Worm (Caenorhabditis elegans) whole organism, L3 larva: ENCODE data around the gene comt-3.

Experiments
- R02D3.7 ChIP-seq: fragments of 150-350 bp; optimal IDR thresholded peaks from 2 replicates; lab custom pipeline; 2014; ENCODE audit warnings: missing biosample characterization, missing genetic modification characterization
- ama-1 ChIP-seq: fragments of 150-350 bp; optimal IDR thresholded peaks from 2 replicates; lab custom pipeline; 2018
- ceh-16 ChIP-seq: sonication (generic microtip); optimal IDR thresholded peaks from 2 replicates; lab custom pipeline; 2017; ENCODE audit warnings: missing biosample characterization, missing genetic modification characterization
- ceh-28 ChIP-seq: fragments of 150-350 bp; optimal IDR thresholded peaks from 2 replicates; lab custom pipeline; 2014; ENCODE audit warnings: missing biosample characterization, missing genetic modification reagents, missing genetic modification characterization
- daf-12 ChIP-seq: fragments of 150-350 bp; optimal IDR thresholded peaks from 2 replicates; lab custom pipeline; 2014; ENCODE audit warnings: missing biosample characterization, missing genetic modification reagents, missing genetic modification characterization
- egl-27 ChIP-seq: sonication (generic microtip); optimal IDR thresholded peaks from 4 replicates; lab custom pipeline; 2017; ENCODE audit warnings: missing biosample characterization, missing genetic modification reagents, missing genetic modification characterization
- egl-5 ChIP-seq: fragments of 150-350 bp; optimal IDR thresholded peaks from 2 replicates; lab custom pipeline; 2017; ENCODE audit warnings: missing biosample characterization, missing genetic modification reagents, missing genetic modification characterization, inconsistent platforms
- elt-1 ChIP-seq: fragments of 150-350 bp; optimal IDR thresholded peaks from 2 replicates; lab custom pipeline; 2014; ENCODE audit warnings: missing biosample characterization, missing genetic modification characterization
- elt-2 ChIP-seq: sonication (generic microtip); optimal IDR thresholded peaks from 2 replicates; lab custom pipeline; 2016; ENCODE audit warnings: missing genetic modification reagents, mild to moderate bottlenecking, missing genetic modification characterization, missing compliant biosample characterization
- fkh-10 ChIP-seq: sonication (generic microtip); optimal IDR thresholded peaks from 2 replicates; lab custom pipeline; 2017; ENCODE audit warnings: missing biosample characterization, missing genetic modification reagents, missing genetic modification characterization
- fkh-2 ChIP-seq: fragments of 150-350 bp; optimal IDR thresholded peaks from 2 replicates; lab custom pipeline; 2014; ENCODE audit warnings: missing biosample characterization, missing genetic modification reagents, missing genetic modification characterization
- fos-1 ChIP-seq: fragments of 150-350 bp; optimal IDR thresholded peaks from 2 replicates; lab custom pipeline; 2014; ENCODE audit warnings: missing biosample characterization, missing genetic modification characterization
- hmg-11 ChIP-seq: sonication (generic microtip); optimal IDR thresholded peaks from 2 replicates; lab custom pipeline; 2016; ENCODE audit warnings: missing genetic modification characterization, missing compliant biosample characterization
- lin-39 ChIP-seq: fragments of 150-350 bp; optimal IDR thresholded peaks from 2 replicates; lab custom pipeline; 2018; ENCODE audit warnings: missing biosample characterization, missing genetic modification reagents, missing genetic modification characterization
- mdl-1 ChIP-seq: fragments of 150-350 bp; optimal IDR thresholded peaks from 2 replicates; lab custom pipeline; 2014; ENCODE audit warnings: missing biosample characterization, missing genetic modification characterization
- nfya-1 ChIP-seq: sonication (generic microtip); optimal IDR thresholded peaks from 2 replicates; lab custom pipeline; 2017; ENCODE audit warnings: missing genetic modification characterization, mild to moderate bottlenecking, missing compliant biosample characterization, antibody characterized with exemption, moderate library complexity; ENCODE audit not compliant: insufficient read depth
- nhr-11 ChIP-seq: fragments of 150-350 bp; optimal IDR thresholded peaks from 2 replicates; lab custom pipeline; 2014; ENCODE audit warnings: missing biosample characterization, missing genetic modification characterization
- nhr-12 ChIP-seq: fragments of 150-350 bp; optimal IDR thresholded peaks from 2 replicates; lab custom pipeline; 2014; ENCODE audit warnings: missing biosample characterization, missing genetic modification characterization
- nhr-237 ChIP-seq: fragments of 150-350 bp; optimal IDR thresholded peaks from 2 replicates; lab custom pipeline; 2014; ENCODE audit warnings: missing biosample characterization, missing genetic modification characterization
- nhr-25 ChIP-seq: sonication (generic microtip); optimal IDR thresholded peaks from 2 replicates; lab custom pipeline; 2017; ENCODE audit warnings: missing biosample characterization, missing genetic modification characterization
- nhr-28 ChIP-seq: fragments of 150-350 bp; optimal IDR thresholded peaks from 2 replicates; lab custom pipeline; 2014; ENCODE audit warnings: missing biosample characterization, missing genetic modification characterization
- nhr-43 ChIP-seq: sonication (generic microtip); optimal IDR thresholded peaks from 2 replicates; lab custom pipeline; 2016; ENCODE audit warnings: mild to moderate bottlenecking, missing genetic modification characterization, missing compliant biosample characterization; ENCODE audit not compliant: poor library complexity, severe bottlenecking
- nhr-67 ChIP-seq: fragments of 150-350 bp; optimal IDR thresholded peaks from 2 replicates; lab custom pipeline; 2014; ENCODE audit warnings: missing biosample characterization, missing genetic modification characterization
- nhr-77 ChIP-seq: fragments of 150-350 bp; optimal IDR thresholded peaks from 2 replicates; lab custom pipeline; 2014; ENCODE audit warnings: missing biosample characterization, missing genetic modification characterization
- pha-4 ChIP-seq: fragments of 150-350 bp; optimal IDR thresholded peaks from 2 replicates; lab custom pipeline; 2014; ENCODE audit warnings: missing biosample characterization, missing genetic modification reagents, missing genetic modification characterization
- pqm-1 ChIP-seq: fragments of 150-350 bp; optimal IDR thresholded peaks from 2 replicates; lab custom pipeline; 2017; ENCODE audit warnings: missing biosample characterization, missing genetic modification characterization, inconsistent platforms
- sea-2 ChIP-seq: fragments of 150-350 bp; sonication (generic microtip); optimal IDR thresholded peaks from 4 replicates; lab custom pipeline; 2014; ENCODE audit warnings: missing biosample characterization, missing genetic modification reagents, missing genetic modification characterization
- skn-1 ChIP-seq: fragments of 150-350 bp; optimal IDR thresholded peaks from 2 replicates; lab custom pipeline; 2014; ENCODE audit warnings: missing biosample characterization, missing genetic modification characterization
- snpc-4 ChIP-seq: fragments of 150-350 bp; optimal IDR thresholded peaks from 2 replicates; lab custom pipeline; 2014; ENCODE audit warnings: missing biosample characterization, missing genetic modification characterization
- tbx-2 ChIP-seq: sonication (generic microtip); optimal IDR thresholded peaks from 2 replicates; lab custom pipeline; 2016; ENCODE audit warnings: mild to moderate bottlenecking, missing genetic modification characterization, missing compliant biosample characterization
- zag-1 ChIP-seq: fragments of 150-350 bp; optimal IDR thresholded peaks from 2 replicates; lab custom pipeline; 2014; ENCODE audit warnings: missing biosample characterization, missing genetic modification characterization
- ztf-4 ChIP-seq: fragments of 150-350 bp; optimal IDR thresholded peaks from 2 replicates; lab custom pipeline; 2014; ENCODE audit warnings: missing biosample characterization, missing genetic modification characterization

Gene comt-3

ce11 chrV:2068728-2069443, 11.5 kb downstream of the comt-3 start:
- no peak for TF ChIP-seq nhr-25
- TF ChIP-seq ama-1 (lab: Kevin White, UChicago): peak; percentile 21
- TF ChIP-seq, all 47 proteins: peak for 1

- TF ChIP-seq ceh-16: no peak
- TF ChIP-seq lin-39 (tag; lab: Kevin White, UChicago): no peak
- no peak for TF ChIP-seq ztf-4
- TF ChIP-seq tbx-2 (tag; lab: Kevin White, UChicago): no peak
- no peak for TF ChIP-seq R02D3.7 (tag; lab: Kevin White, UChicago)
- TF ChIP-seq nhr-11 (tag; lab: Kevin White, UChicago): no peak
- TF ChIP-seq pha-4 (tag; lab: Kevin White, UChicago): no peak
- no peak for TF ChIP-seq egl-27 (tag; lab: Kevin White, UChicago)
- no peak for TF ChIP-seq snpc-4 (tag; lab: Kevin White, UChicago)
- no peak for TF ChIP-seq elt-1 (tag; lab: Kevin White, UChicago)
- no peak for TF ChIP-seq pqm-1
- TF ChIP-seq nfya-1 (tag; lab: Kevin White, UChicago): no peak
- TF ChIP-seq ceh-28 (tag; lab: Kevin White, UChicago): no peak
- no peak for TF ChIP-seq nhr-67 (tag; lab: Kevin White, UChicago)
- TF ChIP-seq sea-2: no peak
- TF ChIP-seq mdl-1: no peak
- no peak for TF ChIP-seq nhr-77 (tag; lab: Kevin White, UChicago)
- TF ChIP-seq daf-12 (tag; lab: Kevin White, UChicago): no peak
Observed at ce11 chrV:2072807-2073206, 15.5 kb downstream of the comt-3 start, which contains the start of gene Y40B10A.9. TSS of gene Y40B10A.9 (minus strand) at chrV:2072907.

ce11 chrV:2076043-2076442, 18.7 kb downstream of the comt-3 start:
- TF ChIP-seq pqm-1: no peak
- no peak for TF ChIP-seq egl-27 (tag; lab: Kevin White, UChicago)
- peak; percentile 53 for TF ChIP-seq lin-39 (tag; lab: Kevin White, UChicago)
- TF ChIP-seq elt-1 (tag; lab: Kevin White, UChicago): no peak
- TF ChIP-seq elt-2 (tag; lab: Kevin White, UChicago): no peak

- TF ChIP-seq skn-1 (tag; lab: Kevin White, UChicago) (no peak), R02D3.7 (tag; lab: Kevin White, UChicago) (no peak), nhr-28 (tag; lab: Kevin White, UChicago) (no peak), snpc-4 (tag; lab: Kevin White, UChicago) (no peak), nhr-43 (tag; lab: Kevin White, UChicago) (no peak), fkh-2 (tag; lab: Kevin White, UChicago) (no peak), nhr-25 (no peak), hmg-11 (tag; lab: Kevin White, UChicago) (no peak), nhr-237 (no peak), egl-27 (tag; lab: Kevin White, UChicago) (no peak), elt-1 (tag; lab: Kevin White, UChicago) (no peak), pqm-1 (no peak), tbx-2 (tag; lab: Kevin White, UChicago) (no peak), fos-1 (tag; lab: Kevin White, UChicago) (no peak), ama-1 (lab: Kevin White, UChicago) (no peak), nhr-12 (tag; lab: Kevin White, UChicago) (no peak), daf-12 (tag; lab: Kevin White, UChicago) (no peak), sea-2 (no peak), fkh-10 (no peak), zag-1 (tag; lab: Kevin White, UChicago) (no peak)
Observed at ce11 chrV:2081269-2081668, 23.9 kb downstream of the comt-3 start.

ce11 chrV:2081894-2082293, 24.6 kb downstream of the comt-3 start:
- TF ChIP-seq nhr-67 (tag; lab: Kevin White, UChicago) (no peak), egl-5 (tag; lab: Kevin White, UChicago) (peak; percentile 1)
